Worm (Caenorhabditis elegans): ENCODE data around the gene gspd-1.
A peak's percentile ranks its signal among the peaks of the same experiment; 100 is the strongest.

Gene gspd-1

DNA sequence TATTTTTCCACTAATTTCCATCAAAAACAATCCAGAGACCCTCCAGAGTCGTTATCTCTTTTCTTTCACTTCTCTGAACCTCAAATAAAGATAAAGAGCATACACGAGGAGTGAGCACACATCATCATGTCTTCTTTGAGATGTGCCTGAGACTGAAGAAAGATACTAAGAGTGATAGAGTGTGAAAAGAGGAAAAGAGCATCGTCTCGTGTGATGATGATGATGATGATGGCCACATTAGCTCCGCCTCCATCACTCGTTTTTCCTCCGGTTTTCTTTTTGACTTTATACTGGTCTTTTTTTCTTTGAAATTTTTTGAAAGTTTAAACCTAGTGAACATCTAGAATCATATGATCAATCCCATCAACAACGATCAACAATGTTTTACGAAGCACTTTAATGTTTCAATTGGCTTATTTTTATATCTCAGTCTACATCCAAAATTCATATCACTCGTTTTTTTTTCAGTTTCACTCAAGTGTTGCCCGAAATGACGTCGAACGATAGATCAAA lies 36.8 kb downstream of the gspd-1 start, which contains the start of gene T01G1.2 (continued):
- peak; percentile 32 to 56 for TF ChIP-seq lsy-2 (tag; optimal IDR thresholded peaks at IDR 0.05)
- TF ChIP-seq lin-14 (GFP tag; optimal IDR thresholded peaks at IDR 0.05): peak; percentile 81
- TF ChIP-seq nhr-47 (tag; optimal IDR thresholded peaks at IDR 0.05): peak; percentile 39
- TF ChIP-seq tbx-2 (tag; optimal IDR thresholded peaks at IDR 0.05): no peak
- TF ChIP-seq nhr-237 (tag; optimal IDR thresholded peaks at IDR 0.05): no peak
- no peak for TF ChIP-seq unc-30 (tag; optimal IDR thresholded peaks at IDR 0.05)
- TF ChIP-seq tlp-1 (tag; optimal IDR thresholded peaks at IDR 0.05): no peak
- TF ChIP-seq lin-15B (tag; optimal IDR thresholded peaks at IDR 0.05): no peak
- no peak for TF ChIP-seq ces-1 (GFP tag; optimal IDR thresholded peaks at IDR 0.05)
- TF ChIP-seq swsn-7 (tag; optimal IDR thresholded peaks at IDR 0.05): peak; percentile 15
- TF ChIP-seq elt-2 (tag; optimal IDR thresholded peaks at IDR 0.05): no peak
- TF ChIP-seq alr-1 (tag; optimal IDR thresholded peaks at IDR 0.05; ENCODE audit: borderline replicate concordance): no peak
- no peak for TF ChIP-seq lin-35 (GFP tag; optimal IDR thresholded peaks at IDR 0.05)
- TF ChIP-seq skn-1 (tag; optimal IDR thresholded peaks at IDR 0.05): peak; percentile 47
- no peak for TF ChIP-seq pqm-1 (tag; optimal IDR thresholded peaks at IDR 0.05)
- TF ChIP-seq efl-1 (optimal IDR thresholded peaks at IDR 0.05): no peak
- TF ChIP-seq efl-1 (GFP tag; optimal IDR thresholded peaks at IDR 0.05 in 1 of 2): no peak
- TF ChIP-seq hlh-17 (GFP tag; optimal IDR thresholded peaks at IDR 0.05; ENCODE audit: borderline replicate concordance): no peak
- TF ChIP-seq nhr-90 (tag; optimal IDR thresholded peaks at IDR 0.05; ENCODE audit: poor library complexity): no peak
- TF ChIP-seq nhr-19 (GFP tag; conservative IDR thresholded peaks at IDR 0.05): no peak
- no peak for TF ChIP-seq nhr-84 (tag; optimal IDR thresholded peaks at IDR 0.05)
- no peak for TF ChIP-seq hpl-2 (GFP tag; optimal IDR thresholded peaks at IDR 0.05)

DNA sequence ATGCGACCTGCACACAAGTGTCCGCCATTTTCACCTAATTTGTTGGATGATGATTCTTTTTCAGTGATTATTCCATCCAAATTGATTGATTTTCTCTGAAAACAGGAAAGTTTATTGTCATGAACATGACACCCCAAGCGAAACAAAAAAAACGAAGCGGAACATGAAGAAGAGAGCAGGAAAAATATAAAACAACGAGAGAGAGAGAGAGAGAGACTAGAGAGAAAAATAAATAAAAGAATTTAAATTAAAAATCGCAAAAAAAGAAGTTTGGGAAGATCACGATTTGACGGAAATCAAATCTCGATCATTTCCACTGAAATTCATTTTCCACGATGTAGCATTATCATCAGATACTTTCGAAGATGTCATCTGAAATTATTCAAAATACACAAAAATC lies 42.5 kb downstream of the gspd-1 start, which contains the start of gene klp-12:
TSS of gene klp-12 (minus strand) at position 101 of the 400 bp plus-strand sequence.
- TF ChIP-seq mep-1 (tag; optimal IDR thresholded peaks at IDR 0.05) (no peak), nhr-19 (GFP tag; conservative IDR thresholded peaks at IDR 0.05) (no peak), ztf-11 (tag; optimal IDR thresholded peaks at IDR 0.05) (no peak), swsn-7 (tag; optimal IDR thresholded peaks at IDR 0.05) (no peak)

DNA sequence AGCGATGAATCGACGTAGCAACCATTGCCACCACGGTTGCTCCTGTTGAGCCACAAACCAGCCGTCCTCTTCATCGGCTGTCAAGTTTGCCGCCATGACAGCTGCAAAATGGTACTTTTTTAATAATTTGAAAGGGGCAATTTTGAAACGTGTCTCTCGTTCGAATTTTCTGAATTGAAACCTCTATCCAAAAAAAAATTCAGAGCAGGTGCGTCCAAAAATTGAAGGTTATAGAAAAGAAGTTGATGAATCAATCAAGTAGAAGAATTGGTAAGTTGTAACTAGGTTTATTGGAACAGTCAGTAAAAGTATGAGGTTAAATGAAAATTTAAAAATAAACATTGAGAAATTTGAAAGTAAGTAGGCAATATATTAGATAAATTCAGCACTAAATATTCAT lies 44.2 kb downstream of the gspd-1 start, which contains the start of gene T01G1.4:
TSS of gene T01G1.4 (minus strand) at position 101 of the 400 bp plus-strand sequence.
- TF ChIP-seq nhr-85 (tag): peak; percentile 7
- no peak for TF ChIP-seq lsy-2 (tag; optimal IDR thresholded peaks at IDR 0.05)

DNA sequence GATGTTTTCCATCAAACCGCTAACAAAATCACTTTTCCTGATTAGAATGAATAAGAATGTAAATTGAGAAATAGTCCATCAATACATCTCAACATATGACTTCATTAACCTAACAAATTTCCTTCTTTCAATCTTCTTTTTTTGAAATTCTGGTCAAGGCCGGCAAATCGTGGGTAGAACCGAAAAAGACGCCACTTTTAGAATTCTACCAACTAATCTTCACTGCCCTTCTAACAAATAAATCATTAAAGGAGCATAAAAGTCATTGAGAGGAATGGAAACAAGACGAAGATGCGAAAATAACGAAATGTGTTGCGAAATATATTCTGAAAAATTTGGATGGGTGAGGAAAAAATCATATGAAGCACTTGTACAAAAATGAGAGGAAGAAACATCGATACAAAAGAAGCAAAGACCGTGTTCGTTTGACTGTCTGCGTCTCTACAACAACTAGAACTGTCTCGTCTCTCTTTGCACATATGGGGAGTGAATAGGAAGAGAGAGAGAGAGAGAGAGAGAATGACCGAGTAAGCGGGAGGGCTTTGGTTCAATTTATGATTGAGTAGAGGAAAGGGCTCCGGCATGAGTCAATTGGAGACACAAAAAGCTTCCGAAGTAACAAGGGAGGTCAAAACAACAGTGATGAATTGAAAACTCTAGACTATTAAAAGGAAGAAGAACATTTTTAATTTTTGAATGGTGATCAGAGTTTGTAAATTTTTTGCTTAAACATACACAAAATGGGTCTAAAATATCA lies 46.8 kb downstream of the gspd-1 start:
- no peak for TF ChIP-seq unc-98 (GFP tag; IDR thresholded peaks at IDR 0.05)
- no peak for TF ChIP-seq lin-39 (tag; optimal IDR thresholded peaks at IDR 0.05)
- TF ChIP-seq blmp-1 (tag; optimal IDR thresholded peaks at IDR 0.05): peak; percentile 23
- peak; percentile 8 for TF ChIP-seq snu-23 (GFP tag; optimal IDR thresholded peaks at IDR 0.05)
- peak; percentile 17 for TF ChIP-seq nhr-71 (tag; optimal IDR thresholded peaks at IDR 0.05)
- no peak for TF ChIP-seq zag-1 (tag; optimal IDR thresholded peaks at IDR 0.05)
- no peak for TF ChIP-seq ets-5 (GFP tag; IDR thresholded peaks at IDR 0.05)
- no peak for TF ChIP-seq fkh-8 (tag; optimal IDR thresholded peaks at IDR 0.05)
- TF ChIP-seq lin-35 (GFP tag; optimal IDR thresholded peaks at IDR 0.05): peak in 1 of 2 experiments; percentile 63
- peak; percentile 22 for TF ChIP-seq nhr-20 (tag; optimal IDR thresholded peaks at IDR 0.05)
- TF ChIP-seq hpl-2 (GFP tag; optimal IDR thresholded peaks at IDR 0.05): peak; percentile 43
- TF ChIP-seq efl-1 (optimal IDR thresholded peaks at IDR 0.05): peak; percentile 16 to 29
- TF ChIP-seq efl-1 (GFP tag; optimal IDR thresholded peaks at IDR 0.05 in 1 of 2): peak in 1 of 2 experiments; percentile 91
- no peak for TF ChIP-seq pax-3 (tag; optimal IDR thresholded peaks at IDR 0.05)
- TF ChIP-seq mep-1 (tag; optimal IDR thresholded peaks at IDR 0.05): peak; percentile 34
- TF ChIP-seq lin-14 (GFP tag; optimal IDR thresholded peaks at IDR 0.05): peak; percentile 38
- no peak for TF ChIP-seq lin-13 (GFP tag; optimal IDR thresholded peaks at IDR 0.05)
- no peak for TF ChIP-seq jun-1 (tag; optimal IDR thresholded peaks at IDR 0.05)
- peak; percentile 2 for TF ChIP-seq nhr-90 (tag; optimal IDR thresholded peaks at IDR 0.05; ENCODE audit: poor library complexity)
- no peak for TF ChIP-seq lir-3 (tag; optimal IDR thresholded peaks at IDR 0.05; ENCODE audit: poor library complexity)
- no peak for TF ChIP-seq isw-1 (GFP tag; IDR thresholded peaks at IDR 0.05)
- TF ChIP-seq nhr-85 (tag): peak; percentile 79
